Fruit fly (Drosophila melanogaster): Measurements from ENCODE around the gene CG13928.

dm6 chr3L:1649363-1649762 lies 21.2 kb upstream of the CG13928 start:
- TF ChIP-seq Ets21C (GFP tag; optimal IDR thresholded peaks at IDR 0.05) = no peak
- TF ChIP-seq Gug (GFP tag; IDR thresholded peaks at IDR 0.05) = no peak
- TF ChIP-seq Met (GFP tag; optimal IDR thresholded peaks at IDR 0.05) = no peak
- no peak for TF ChIP-seq net (GFP tag; optimal IDR thresholded peaks at IDR 0.05)
- TF ChIP-seq CG6808 (GFP tag; optimal IDR thresholded peaks at IDR 0.05) = no peak
- TF ChIP-seq Lpt (GFP tag; optimal IDR thresholded peaks at IDR 0.05) = no peak
- no peak for TF ChIP-seq fd59A (GFP tag; optimal IDR thresholded peaks at IDR 0.05)

All from whole organism, prepupa.